Fruit fly (Drosophila melanogaster) whole organism, embryonic: Measurements from ENCODE around the gene CG17154.

Experiments used
- BEAF-32 ChIP-seq: fragments of 200-800 bp; sonication (Bioruptor generic); optimal IDR thresholded peaks from 3 replicates; lab custom pipeline; 2017; ENCODE audit warnings: missing biosample characterization, missing genetic modification characterization, mild to moderate bottlenecking, moderate library complexity, missing genetic modification reagents
- CG1024 ChIP-seq: fragments of 200-800 bp; sonication (Bioruptor generic); IDR thresholded peaks from 2 replicates; pipeline ENCODE4 v1.3.6; 2022; ENCODE audit warnings: missing biosample characterization, missing genetic modification characterization
- CG10431 ChIP-seq: fragments of 200-800 bp; sonication (Bioruptor generic); optimal IDR thresholded peaks from 3 replicates; lab custom pipeline; 2018; ENCODE audit warnings: missing biosample characterization, mild to moderate bottlenecking, missing genetic modification characterization
- CG12155 ChIP-seq: fragments of 200-800 bp; sonication (Bioruptor generic); optimal IDR thresholded peaks from 3 replicates; lab custom pipeline; 2016; ENCODE audit warnings: missing biosample characterization, missing genetic modification characterization
- CG12391 ChIP-seq: fragments of 200-800 bp; sonication (Bioruptor generic); optimal IDR thresholded peaks from 3 replicates; lab custom pipeline; 2018; ENCODE audit warnings: missing biosample characterization, mild to moderate bottlenecking, missing genetic modification characterization, moderate library complexity
- CG12942 ChIP-seq: fragments of 200-800 bp; sonication (Bioruptor generic); optimal IDR thresholded peaks from 3 replicates; lab custom pipeline; 2016; ENCODE audit warnings: missing biosample characterization, missing genetic modification characterization
- CG13287 ChIP-seq: fragments of 200-800 bp; sonication (Bioruptor generic); IDR thresholded peaks from 2 replicates; pipeline ENCODE4 v1.3.6; 2022; ENCODE audit warnings: missing biosample characterization, missing genetic modification characterization; ENCODE audit not compliant: partially characterized antibody
- CG13624 ChIP-seq: fragments of 200-800 bp; sonication (Bioruptor generic); optimal IDR thresholded peaks from 2 replicates; lab custom pipeline; 2016; ENCODE audit warnings: missing biosample characterization, missing genetic modification characterization
- CG13775 ChIP-seq: fragments of 200-800 bp; sonication (Bioruptor generic); optimal IDR thresholded peaks from 3 replicates; lab custom pipeline; 2017; ENCODE audit warnings: missing biosample characterization, mild to moderate bottlenecking, missing genetic modification characterization
- CG1647 ChIP-seq: fragments of 200-800 bp; sonication (Bioruptor generic); optimal IDR thresholded peaks from 3 replicates; lab custom pipeline; 2016; ENCODE audit warnings: missing biosample characterization, missing genetic modification characterization
- CG17568 ChIP-seq: fragments of 200-800 bp; sonication (Bioruptor generic); optimal IDR thresholded peaks from 2 replicates; lab custom pipeline; 2018; ENCODE audit warnings: missing biosample characterization, mild to moderate bottlenecking, missing genetic modification characterization, moderate library complexity
- CG31224 ChIP-seq: fragments of 200-800 bp; sonication (Bioruptor generic); IDR thresholded peaks from 2 replicates; pipeline ENCODE4 v1.3.6; 2022; ENCODE audit warnings: missing biosample characterization, missing genetic modification characterization
- CG33213 ChIP-seq: fragments of 200-800 bp; sonication (Bioruptor generic); optimal IDR thresholded peaks from 3 replicates; lab custom pipeline; 2016; ENCODE audit warnings: missing biosample characterization, missing genetic modification characterization
- CG3838 ChIP-seq: fragments of 200-800 bp; sonication (Bioruptor generic); optimal IDR thresholded peaks from 3 replicates; lab custom pipeline; 2016; ENCODE audit warnings: missing biosample characterization, missing genetic modification characterization
- CG3995 ChIP-seq: fragments of 200-800 bp; sonication (Bioruptor generic); optimal IDR thresholded peaks from 3 replicates; lab custom pipeline; 2016; ENCODE audit warnings: missing biosample characterization, missing genetic modification characterization
- CG6254 ChIP-seq: fragments of 200-800 bp; sonication (Bioruptor generic); optimal IDR thresholded peaks from 3 replicates; lab custom pipeline; 2017; ENCODE audit warnings: mild to moderate bottlenecking, missing biosample characterization, missing genetic modification reagents, missing genetic modification characterization
- CG6765 ChIP-seq: fragments of 200-800 bp; sonication (Bioruptor generic); optimal IDR thresholded peaks from 3 replicates; lab custom pipeline; 2017; ENCODE audit warnings: missing biosample characterization, mild to moderate bottlenecking, missing genetic modification characterization
- CG9215 ChIP-seq: fragments of 200-800 bp; sonication (Bioruptor generic); IDR thresholded peaks from 2 replicates; pipeline ENCODE4 v1.3.6; 2022; ENCODE audit warnings: missing biosample characterization, missing genetic modification characterization
- CG9609 ChIP-seq: fragments of 200-800 bp; sonication (Bioruptor generic); optimal IDR thresholded peaks from 3 replicates; lab custom pipeline; 2016; ENCODE audit warnings: missing biosample characterization, missing genetic modification characterization
- CG9727 ChIP-seq: fragments of 200-800 bp; sonication (Bioruptor generic); optimal IDR thresholded peaks from 3 replicates; lab custom pipeline; 2017; ENCODE audit warnings: missing biosample characterization, mild to moderate bottlenecking, missing genetic modification characterization
- CG9876 ChIP-seq: fragments of 200-800 bp; sonication (Bioruptor generic); optimal IDR thresholded peaks from 2 replicates; lab custom pipeline; 2016; ENCODE audit warnings: missing biosample characterization, missing genetic modification characterization
- CG9932 ChIP-seq: fragments of 200-800 bp; sonication (Bioruptor generic); IDR thresholded peaks from 2 replicates; pipeline ENCODE4 v1.3.6; 2022; ENCODE audit warnings: missing biosample characterization, missing genetic modification characterization
- CkIIα-i1 ChIP-seq: fragments of 200-800 bp; sonication (Bioruptor generic); IDR thresholded peaks from 2 replicates; pipeline ENCODE4 v1.3.6; 2022; ENCODE audit warnings: missing biosample characterization, missing genetic modification characterization
- Doc2 ChIP-seq: fragments of 200-800 bp; sonication (Bioruptor generic); IDR thresholded peaks from 2 replicates; pipeline ENCODE4 v1.3.6; 2022; ENCODE audit warnings: missing biosample characterization, missing genetic modification characterization
- Hey ChIP-seq: fragments of 200-800 bp; sonication (Bioruptor generic); optimal IDR thresholded peaks from 3 replicates; lab custom pipeline; 2018; ENCODE audit warnings: missing biosample characterization, mild to moderate bottlenecking, missing genetic modification characterization
- Lim3 ChIP-seq: fragments of 200-800 bp; sonication (Bioruptor generic); IDR thresholded peaks from 2 replicates; pipeline ENCODE4 v1.3.6; 2022; ENCODE audit warnings: missing biosample characterization, missing genetic modification characterization
- MBD-R2 ChIP-seq: fragments of 200-800 bp; sonication (Bioruptor generic); IDR thresholded peaks from 2 replicates; pipeline ENCODE4 v1.3.6; 2022; ENCODE audit warnings: missing biosample characterization, missing genetic modification characterization
- Rfx ChIP-seq: fragments of 200-800 bp; sonication (Bioruptor generic); IDR thresholded peaks from 2 replicates; pipeline ENCODE4 v1.3.6; 2022; ENCODE audit warnings: missing biosample characterization, missing genetic modification characterization
- Side ChIP-seq: fragments of 200-800 bp; sonication (Bioruptor generic); optimal IDR thresholded peaks from 2 replicates; lab custom pipeline; 2016; ENCODE audit warnings: missing biosample characterization, missing genetic modification characterization
- Trl ChIP-seq, 3 experiments: fragments of >200 bp in 2 of 3; fragments of 200-800 bp in 1 of 3; sonication (Bioruptor generic) in 1 of 3; optimal IDR thresholded peaks; 2 replicates in 1 of 3; 3 replicates in 2 of 3; lab custom pipeline; 2016 to 2017; ENCODE audit warnings: missing biosample characterization in 1 of 3, missing genetic modification characterization in 1 of 3
- Usf ChIP-seq: fragments of 200-800 bp; sonication (Bioruptor generic); optimal IDR thresholded peaks from 2 replicates; lab custom pipeline; 2017; ENCODE audit warnings: missing genotype, missing biosample characterization, missing genetic modification characterization
- bsh ChIP-seq, 2 experiments: fragments of 200-800 bp; sonication (Bioruptor generic); optimal IDR thresholded peaks; 2 replicates each; lab custom pipeline; 2017 to 2018; ENCODE audit warnings: mild to moderate bottlenecking in 2 of 2, missing biosample characterization in 2 of 2, missing genetic modification characterization in 2 of 2, moderate library complexity in 1 of 2
- cad ChIP-seq: fragments of >200 bp; optimal IDR thresholded peaks from 2 replicates; lab custom pipeline; 2017; ENCODE audit warnings: missing biosample characterization, missing genetic modification characterization
- gem ChIP-seq: fragments of 200-800 bp; sonication (Bioruptor generic); optimal IDR thresholded peaks from 2 replicates; lab custom pipeline; 2019; ENCODE audit warnings: missing biosample characterization, mild to moderate bottlenecking, missing genetic modification characterization, moderate library complexity
- hbn ChIP-seq: fragments of 200-800 bp; sonication (Bioruptor generic); IDR thresholded peaks from 2 replicates; pipeline ENCODE4 v1.3.6; 2022; ENCODE audit warnings: missing biosample characterization, missing genetic modification characterization; ENCODE audit not compliant: partially characterized antibody
- jumu ChIP-seq: fragments of 200-800 bp; sonication (Bioruptor generic); optimal IDR thresholded peaks from 3 replicates; lab custom pipeline; 2016; ENCODE audit warnings: missing biosample characterization, missing genetic modification characterization
- lmd ChIP-seq: fragments of 200-800 bp; sonication (Bioruptor generic); IDR thresholded peaks from 2 replicates; pipeline ENCODE4 v1.3.6; 2022; ENCODE audit warnings: missing biosample characterization, missing genetic modification characterization
- luna ChIP-seq: fragments of 200-800 bp; sonication (Bioruptor generic); optimal IDR thresholded peaks from 2 replicates; lab custom pipeline; 2016; ENCODE audit warnings: missing biosample characterization, missing genetic modification characterization
- nau ChIP-seq: fragments of 200-800 bp; sonication (Bioruptor generic); optimal IDR thresholded peaks from 3 replicates; lab custom pipeline; 2017; ENCODE audit warnings: missing biosample characterization, mild to moderate bottlenecking, missing genetic modification characterization, missing genetic modification reagents
- nerfin-1 ChIP-seq: fragments of 200-800 bp; sonication (Bioruptor generic); optimal IDR thresholded peaks from 3 replicates; lab custom pipeline; 2019; ENCODE audit warnings: missing biosample characterization, mild to moderate bottlenecking, missing genetic modification characterization, moderate library complexity
- onecut ChIP-seq: fragments of 200-800 bp; sonication (Bioruptor generic); IDR thresholded peaks from 2 replicates; pipeline ENCODE4 v1.3.6; 2022; ENCODE audit warnings: missing biosample characterization, missing genetic modification characterization
- pan ChIP-seq, 4 experiments: fragments of >200 bp in 3 of 4; fragments of 200-800 bp in 1 of 4; sonication (Bioruptor generic) in 1 of 4; optimal IDR thresholded peaks in 3 of 4; IDR thresholded peaks in 1 of 4; 2 replicates each; pipeline versions ENCODE4 v1.3.6 to Lab custom; 2017 to 2022; ENCODE audit warnings: missing biosample characterization in 2 of 4, missing genetic modification characterization in 2 of 4, mixed read lengths in 1 of 4
- repo ChIP-seq: fragments of 200-800 bp; sonication (Bioruptor generic); optimal IDR thresholded peaks from 2 replicates; lab custom pipeline; 2016; ENCODE audit warnings: missing biosample characterization, missing genetic modification characterization
- row ChIP-seq: fragments of 200-800 bp; sonication (Bioruptor generic); IDR thresholded peaks from 3 replicates; pipeline ENCODE4 v1.3.6; 2022; ENCODE audit warnings: missing biosample characterization, missing genetic modification characterization
- sens-2 ChIP-seq: fragments of 200-800 bp; sonication (Bioruptor generic); IDR thresholded peaks from 2 replicates; pipeline ENCODE4 v1.3.6; 2022; ENCODE audit warnings: missing biosample characterization, missing genetic modification characterization
- shn ChIP-seq: fragments of 200-800 bp; sonication (Bioruptor generic); optimal IDR thresholded peaks from 3 replicates; lab custom pipeline; 2016; ENCODE audit warnings: missing biosample characterization, missing genetic modification characterization
- tll ChIP-seq, 2 experiments: fragments of 200-800 bp in 1 of 2; fragments of >200 bp in 1 of 2; sonication (Bioruptor generic) in 1 of 2; optimal IDR thresholded peaks; 2 replicates each; lab custom pipeline; 2017 to 2019; ENCODE audit warnings: missing biosample characterization in 2 of 2, missing genetic modification characterization in 2 of 2, mild to moderate bottlenecking in 1 of 2, moderate library complexity in 1 of 2
- tna ChIP-seq: fragments of 200-800 bp; sonication (Bioruptor generic); IDR thresholded peaks from 2 replicates; pipeline ENCODE4 v1.3.6; 2022; ENCODE audit warnings: missing biosample characterization, missing genetic modification characterization; ENCODE audit not compliant: partially characterized antibody
- vvl ChIP-seq: fragments of 200-800 bp; sonication (Bioruptor generic); IDR thresholded peaks from 2 replicates; pipeline ENCODE4 v1.3.6; 2022; ENCODE audit warnings: missing biosample characterization, missing genetic modification characterization
- zfh1 ChIP-seq: fragments of 200-800 bp; sonication (Bioruptor generic); IDR thresholded peaks from 3 replicates; pipeline ENCODE4 v1.3.6; 2022; ENCODE audit warnings: missing biosample characterization, missing genetic modification characterization

Gene CG17154

DNA sequence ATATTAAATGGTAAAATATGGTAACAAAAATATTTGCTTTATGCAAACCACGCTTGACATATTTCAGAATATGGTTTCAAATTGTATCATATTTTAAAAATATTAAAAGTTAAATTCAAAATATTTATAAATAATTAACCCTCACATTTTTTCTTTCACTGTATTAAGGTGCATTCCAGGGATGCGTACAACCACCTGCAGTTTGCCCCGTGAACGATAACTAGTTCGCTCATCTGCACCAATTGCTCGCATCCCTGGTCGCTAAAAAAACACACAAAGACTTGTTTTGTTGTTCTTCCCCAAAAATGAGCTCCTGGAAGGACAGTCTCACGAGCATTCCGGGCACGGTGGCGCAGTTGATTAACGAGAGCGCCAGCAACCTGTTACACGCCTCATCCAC is 43.5 kb downstream of the CG17154 start, which contains the start of gene DEF8 (continued):
- TF ChIP-seq CG12942 (GFP tag; lab: Kevin White, UChicago), result peak; percentile 77
- peak; percentile 95 for TF ChIP-seq CG12391 (tag; lab: Kevin White, UChicago)
- TF ChIP-seq Rfx, result peak; percentile 88
- TF ChIP-seq cad (GFP tag; lab: Kevin White, UChicago), result no peak
- peak; percentile 90 for TF ChIP-seq row
- TF ChIP-seq repo (GFP tag; lab: Kevin White, UChicago), result no peak
- peak; percentile 42 for TF ChIP-seq CG10431 (GFP tag; lab: Kevin White, UChicago)
- TF ChIP-seq pan (optimal IDR thresholded peaks at IDR 0.05; lab: Kevin White, UChicago), result no peak
- TF ChIP-seq pan (GFP tag; optimal IDR thresholded peaks at IDR 0.05 in 1 of 2, IDR thresholded peaks at IDR 0.05 in 1 of 2), result peak in 1 of 2 experiments; percentile 91
- 0 out of 2 replicates have a peak, but pooled peaks have one; percentile 39 for TF ChIP-seq tna (GFP tag; lab: Robert Waterston, UW)
- TF ChIP-seq Usf (GFP tag; lab: Kevin White, UChicago), result peak; percentile 49
- TF ChIP-seq BEAF-32, result peak; percentile 39
- no peak for TF ChIP-seq tll (GFP tag; optimal IDR thresholded peaks at IDR 0.05; lab: Kevin White, UChicago)
- TF ChIP-seq luna (GFP tag; lab: Kevin White, UChicago), result no peak
- TF ChIP-seq CG9932 (GFP tag; lab: Robert Waterston, UW), result peak; percentile 71; the same call in 1 of the 2 replicates
- peak; percentile 88 for TF ChIP-seq nerfin-1
- peak; percentile 18 for TF ChIP-seq jumu (GFP tag; lab: Kevin White, UChicago)
- peak; percentile 82 for TF ChIP-seq CG6765 (GFP tag; lab: Kevin White, UChicago)
- TF ChIP-seq CG17568 (GFP tag; lab: Kevin White, UChicago), result no peak
- no peak for TF ChIP-seq CG33213 (GFP tag; lab: Kevin White, UChicago)
- TF ChIP-seq bsh (GFP tag; optimal IDR thresholded peaks at IDR 0.05; lab: Kevin White, UChicago), result peak in 1 of 2 experiments; percentile 93
- no peak for TF ChIP-seq CG3995 (GFP tag; lab: Kevin White, UChicago)
- peak; percentile 77 for TF ChIP-seq onecut (GFP tag; lab: Robert Waterston, UW)
- TF ChIP-seq CG9215, result peak; percentile 58
- peak; percentile 93 for TF ChIP-seq MBD-R2 (GFP tag; lab: Robert Waterston, UW)
- TF ChIP-seq nau (GFP tag; lab: Kevin White, UChicago), result no peak
- TF ChIP-seq hbn (GFP tag; lab: Robert Waterston, UW), result no peak
- TF ChIP-seq CG12155 (GFP tag; lab: Kevin White, UChicago), result peak; percentile 70
- TF ChIP-seq shn (GFP tag; lab: Kevin White, UChicago), result peak; percentile 26
- peak; percentile 38; the same call in 1 of the 2 replicates for TF ChIP-seq CG13287 (GFP tag; lab: Robert Waterston, UW)
- TF ChIP-seq CG1647 (GFP tag; lab: Kevin White, UChicago), result peak; percentile 45
- TF ChIP-seq CG31224 (GFP tag; lab: Robert Waterston, UW), result peak; percentile 72
- peak; percentile 76; the same call in 1 of the 2 replicates for TF ChIP-seq sens-2 (GFP tag; lab: Robert Waterston, UW)
- TF ChIP-seq lmd (GFP tag; lab: Robert Waterston, UW), result peak; percentile 76
- no peak for TF ChIP-seq Trl (optimal IDR thresholded peaks at IDR 0.05; lab: Kevin White, UChicago)
- no peak for TF ChIP-seq Trl (GFP tag; optimal IDR thresholded peaks at IDR 0.05; lab: Kevin White, UChicago)
- TF ChIP-seq CG9609 (GFP tag; lab: Kevin White, UChicago), result peak; percentile 19
- TF ChIP-seq CG13624 (GFP tag; lab: Kevin White, UChicago), result peak; percentile 33
- peak; percentile 42; the same call in 1 of the 2 replicates for TF ChIP-seq Lim3 (GFP tag; lab: Robert Waterston, UW)
- TF ChIP-seq gem, result peak; percentile 92
- peak; percentile 88 for TF ChIP-seq CG9727 (GFP tag; lab: Kevin White, UChicago)
- peak; percentile 85 for TF ChIP-seq zfh1 (GFP tag; lab: Robert Waterston, UW)
- peak; percentile 74; the same call in 1 of the 2 replicates for TF ChIP-seq CG1024
- TF ChIP-seq vvl, result peak; percentile 95
- TF ChIP-seq Doc2 (GFP tag; lab: Robert Waterston, UW), result no peak
- TF ChIP-seq CG3838 (GFP tag; lab: Kevin White, UChicago), result peak; percentile 1
- TF ChIP-seq CkIIα-i1, result no peak
- TF ChIP-seq CG6254 (GFP tag; lab: Kevin White, UChicago), result peak; percentile 73
- TF ChIP-seq Hey (tag; lab: Kevin White, UChicago), result no peak
- no peak for TF ChIP-seq Side
- TF ChIP-seq CG13775, result peak; percentile 81
- no peak for TF ChIP-seq CG9876 (GFP tag; lab: Kevin White, UChicago)
